Fruit fly (Drosophila melanogaster): Measurements from ENCODE around the gene CG32110.

Gene CG32110

dm6 chr3L:12803159-12804034 lies 5.1 kb upstream of the CG32110 start:
- peak; percentile 80 for TF ChIP-seq noc (tag; optimal IDR thresholded peaks at IDR 0.05)

- TF ChIP-seq noc (tag; optimal IDR thresholded peaks at IDR 0.05) = no peak
These were observed 4.3 kb upstream of the CG32110 start for dm6 chr3L:12804035-12804729.

dm6 chr3L:12804730-12805170 lies 3.8 kb upstream of the CG32110 start, which contains the start of gene Atg1:
Gene Atg1 (minus strand): TSS chr3L:12805116.
- peak; percentile 26 for TF ChIP-seq noc (tag; optimal IDR thresholded peaks at IDR 0.05)

dm6 chr3L:12805660-12806289 lies 2.7 kb upstream of the CG32110 start, which contains the start of gene Sap130:
Gene Sap130 (plus strand): TSS chr3L:12805902.
- TF ChIP-seq noc (tag; optimal IDR thresholded peaks at IDR 0.05) = no peak

- TF ChIP-seq noc (tag; optimal IDR thresholded peaks at IDR 0.05) = peak; percentile 45
These were observed 2.2 kb upstream of the CG32110 start for dm6 chr3L:12806290-12806743.

dm6 chr3L:12813907-12814306 lies 5.4 kb downstream of the CG32110 start, which contains the start of the genes Sf3a2 and CG42588:
Gene Sf3a2 (minus strand): TSS chr3L:12814019.
Gene CG42588 (plus strand): TSS chr3L:12814254.
- TF ChIP-seq noc (tag; optimal IDR thresholded peaks at IDR 0.05) = no peak

dm6 chr3L:12814806-12815205 lies 6.3 kb downstream of the CG32110 start:
- TF ChIP-seq noc (tag; optimal IDR thresholded peaks at IDR 0.05) = no peak

dm6 chr3L:12815756-12816155 lies 7.2 kb downstream of the CG32110 start:
- TF ChIP-seq noc (tag; optimal IDR thresholded peaks at IDR 0.05) = no peak

dm6 chr3L:12827705-12828104 lies 19.2 kb downstream of the CG32110 start:
- TF ChIP-seq noc (tag; optimal IDR thresholded peaks at IDR 0.05) = no peak

- TF ChIP-seq noc (tag; optimal IDR thresholded peaks at IDR 0.05) = peak; percentile 29
These were observed 20.0 kb downstream of the CG32110 start for dm6 chr3L:12828532-12828931.

dm6 chr3L:12830416-12830815 lies 21.9 kb downstream of the CG32110 start:
- no peak for TF ChIP-seq noc (tag; optimal IDR thresholded peaks at IDR 0.05)

dm6 chr3L:12831290-12831952 lies 22.9 kb downstream of the CG32110 start:
- TF ChIP-seq noc (tag; optimal IDR thresholded peaks at IDR 0.05) = peak; percentile 86

- TF ChIP-seq noc (tag; optimal IDR thresholded peaks at IDR 0.05) = no peak
These were observed 23.9 kb downstream of the CG32110 start for dm6 chr3L:12832355-12832881.

- TF ChIP-seq noc (tag; optimal IDR thresholded peaks at IDR 0.05) = no peak
These were observed 24.8 kb downstream of the CG32110 start for dm6 chr3L:12833354-12833753.

- TF ChIP-seq noc (tag; optimal IDR thresholded peaks at IDR 0.05) = no peak
These were observed 25.5 kb downstream of the CG32110 start for dm6 chr3L:12833864-12834525.

Data from whole organism, larva.